Worm (Caenorhabditis elegans): ENCODE results near the gene Y45F10D.6.
A peak's percentile ranks its signal among the peaks of the same experiment; 100 is the strongest.

The Y45F10D.6 gene

DNA sequence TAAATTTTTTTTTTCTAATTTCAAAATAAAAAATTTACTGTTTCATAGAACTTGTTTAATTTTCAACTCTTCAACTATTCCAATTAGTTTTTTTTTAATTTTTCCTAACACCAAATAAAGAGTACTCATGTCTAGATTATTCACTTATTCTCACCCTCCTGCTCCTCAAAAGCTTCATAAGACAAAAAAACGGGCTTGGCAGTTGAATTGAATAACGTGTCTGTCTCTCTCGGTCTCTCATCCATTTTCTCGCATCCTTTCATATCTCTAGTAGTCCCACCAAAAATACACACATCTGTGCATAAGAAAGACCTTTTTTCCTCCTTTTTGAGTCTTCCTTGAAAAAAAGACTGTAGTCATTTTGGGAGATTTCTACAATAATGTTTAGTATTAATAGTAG is 34.3 kb downstream of the Y45F10D.6 start:
- peak in 1 of 2 experiments; percentile 86 for TF ChIP-seq unc-62 (GFP tag; optimal IDR thresholded peaks at IDR 0.05 in 1 of 2)
- no peak for TF ChIP-seq unc-62 (tag; optimal IDR thresholded peaks at IDR 0.05)
- TF ChIP-seq nhr-11 (tag; optimal IDR thresholded peaks at IDR 0.05), result no peak

DNA sequence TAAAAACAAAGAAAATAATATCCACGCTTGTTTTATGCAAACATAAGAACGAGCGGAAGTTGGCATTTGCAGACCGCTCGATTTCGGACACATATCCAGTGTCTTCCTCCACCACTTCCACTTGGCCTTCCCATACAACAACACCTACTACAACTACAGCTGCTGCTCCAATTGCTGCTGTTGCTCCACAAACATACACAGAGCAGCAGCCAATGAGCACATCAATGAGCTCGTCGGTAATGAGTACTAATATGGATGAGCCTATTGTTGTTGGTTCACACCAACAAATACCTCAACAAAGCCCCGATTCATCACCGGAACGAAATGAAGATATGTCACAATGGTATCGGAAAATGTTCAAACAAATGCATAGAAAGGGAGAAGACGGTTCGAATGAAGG is 42.1 kb downstream of the Y45F10D.6 start:
- TF ChIP-seq nhr-25 (tag; optimal IDR thresholded peaks at IDR 0.05; ENCODE audit: borderline replicate concordance, insufficient read depth) (no peak), aha-1 (tag) (peak; percentile 90), unc-62 (GFP tag; optimal IDR thresholded peaks at IDR 0.05 in 1 of 2) (peak in 1 of 2 experiments; percentile 64), unc-62 (tag; optimal IDR thresholded peaks at IDR 0.05) (no peak)

DNA sequence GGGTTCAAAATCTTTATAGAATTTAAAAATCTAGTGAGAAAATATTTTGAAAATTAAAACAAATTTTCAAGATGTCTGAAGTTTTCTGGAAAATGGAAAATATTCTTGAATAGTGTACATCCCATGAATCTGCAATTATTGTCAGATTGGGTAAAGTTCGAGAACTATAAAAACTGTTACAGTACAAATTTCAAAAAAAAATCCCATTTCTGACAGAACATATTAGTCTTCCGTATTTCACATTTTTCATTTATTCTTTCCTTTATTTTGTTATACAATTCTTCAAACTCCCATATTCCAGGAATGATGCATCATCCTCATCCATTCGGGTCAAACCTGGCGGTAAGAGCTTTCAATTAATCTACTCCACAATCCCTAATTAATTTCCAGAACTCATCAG is 47.7 kb downstream of the Y45F10D.6 start, which contains the start of gene sorb-1:
sorb-1 (plus strand) TSS at position 301 of the 400 bp plus-strand sequence.
- TF ChIP-seq F10B5.3 (tag; optimal IDR thresholded peaks at IDR 0.05), result no peak
- no peak for TF ChIP-seq lin-13 (GFP tag; optimal IDR thresholded peaks at IDR 0.05)
- no peak for TF ChIP-seq zip-2 (tag; optimal IDR thresholded peaks at IDR 0.05)
- peak; percentile 11 for TF ChIP-seq aha-1 (tag)
- TF ChIP-seq unc-62 (GFP tag; optimal IDR thresholded peaks at IDR 0.05 in 1 of 2), result peak in 1 of 2 experiments; percentile 21
- TF ChIP-seq unc-62 (tag; optimal IDR thresholded peaks at IDR 0.05), result no peak

DNA sequence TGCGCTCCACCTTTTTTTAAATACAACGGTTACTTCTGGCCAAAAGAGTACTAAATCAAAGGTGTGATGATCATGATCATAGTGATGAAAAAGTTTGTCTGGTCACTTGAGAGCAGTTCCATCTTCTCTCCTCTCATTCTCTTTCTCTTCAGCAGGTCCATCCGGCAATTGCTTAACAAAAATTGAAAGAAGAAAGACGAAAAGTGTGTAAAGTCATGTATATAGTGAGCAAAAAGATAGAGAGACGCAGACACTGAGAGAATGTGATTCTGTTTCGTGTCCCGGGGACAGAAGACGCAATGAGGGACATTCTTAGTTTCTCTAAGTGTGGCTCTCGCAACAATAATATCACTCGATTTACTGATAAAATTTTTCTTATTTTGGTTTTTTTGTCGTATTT is 48.9 kb downstream of the Y45F10D.6 start:
- TF ChIP-seq F44E2.7 (GFP tag; IDR thresholded peaks at IDR 0.05), result no peak
- TF ChIP-seq aha-1 (tag), result peak; percentile 73
- peak in 1 of 2 experiments; percentile 7 for TF ChIP-seq unc-62 (GFP tag; optimal IDR thresholded peaks at IDR 0.05 in 1 of 2)
- TF ChIP-seq unc-62 (tag; optimal IDR thresholded peaks at IDR 0.05), result no peak
- peak; percentile 8 for TF ChIP-seq nhr-11 (tag; optimal IDR thresholded peaks at IDR 0.05)
- TF ChIP-seq ceh-28 (tag; optimal IDR thresholded peaks at IDR 0.05), result no peak
- no peak for TF ChIP-seq nhr-28 (tag; optimal IDR thresholded peaks at IDR 0.05)
